Fruit fly (Drosophila melanogaster): ENCODE measurements around the gene Cmpk.

The Cmpk gene

dm6 chr3R:26005978-26006934, 49.0 kb downstream of the Cmpk start (continued):
- TF ChIP-seq luna (GFP tag; optimal IDR thresholded peaks at IDR 0.05), result no peak
- peak; percentile 6 for TF ChIP-seq CG10267 (tag; optimal IDR thresholded peaks at IDR 0.05)
- peak; percentile 50 for TF ChIP-seq CG15269 (tag; optimal IDR thresholded peaks at IDR 0.05)
- TF ChIP-seq dmrt99B (tag; optimal IDR thresholded peaks at IDR 0.05), result peak; percentile 14
- peak; percentile 14 for TF ChIP-seq bigmax (GFP tag; optimal IDR thresholded peaks at IDR 0.05)
- TF ChIP-seq gsb (GFP tag; IDR thresholded peaks at IDR 0.05), result no peak
- peak; percentile 36 for TF ChIP-seq CG9932 (GFP tag; IDR thresholded peaks at IDR 0.05)
- peak; percentile 55; the same call in 1 of the 2 replicates for TF ChIP-seq bowl (GFP tag; IDR thresholded peaks at IDR 0.05)
- 0 out of 2 replicates have a peak, but pooled peaks have one; percentile 13 for TF ChIP-seq ap (GFP tag; IDR thresholded peaks at IDR 0.05)
- no peak for TF ChIP-seq CG30020 (tag; optimal IDR thresholded peaks at IDR 0.05)
- no peak for TF ChIP-seq CG32772 (GFP tag; IDR thresholded peaks at IDR 0.05)
- TF ChIP-seq cg (GFP tag; optimal IDR thresholded peaks at IDR 0.05), result peak; percentile 93
- TF ChIP-seq HLH4C (GFP tag; IDR thresholded peaks at IDR 0.05; ENCODE audit: partially characterized antibody), result peak; percentile 30; the same call in 1 of the 3 replicates
- TF ChIP-seq Sry-β (GFP tag; optimal IDR thresholded peaks at IDR 0.05), result no peak

DNA sequence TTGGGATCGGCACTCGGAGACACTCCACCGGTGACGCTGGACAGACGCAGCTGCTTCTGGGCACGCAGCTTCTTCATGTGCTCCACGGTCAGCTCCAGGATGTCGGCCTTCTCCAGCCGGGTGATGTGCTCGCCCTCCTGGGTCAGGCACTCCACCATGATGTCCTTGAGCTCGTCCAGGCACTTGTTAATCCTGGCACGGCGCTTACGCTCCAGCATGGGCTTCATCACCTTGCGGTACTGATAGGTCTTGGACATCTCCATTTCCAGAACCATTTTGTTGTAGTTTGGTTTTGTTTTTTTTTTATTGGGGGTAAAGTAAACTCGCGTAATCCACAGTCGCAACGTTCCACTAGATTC, 49.6 kb downstream of the Cmpk start:
- TF ChIP-seq ewg (GFP tag; optimal IDR thresholded peaks at IDR 0.05) (no peak), Hmx (GFP tag; optimal IDR thresholded peaks at IDR 0.05) (no peak), Antp (GFP tag; optimal IDR thresholded peaks at IDR 0.05) (peak; percentile 23), az2 (GFP tag; optimal IDR thresholded peaks at IDR 0.05) (peak; percentile 11), repo (GFP tag; optimal IDR thresholded peaks at IDR 0.05) (peak; percentile 36), CG2875 (GFP tag; optimal IDR thresholded peaks at IDR 0.05) (peak; percentile 24), inv (GFP tag; IDR thresholded peaks at IDR 0.05; ENCODE audit: partially characterized antibody) (no peak), sna (GFP tag; IDR thresholded peaks at IDR 0.05; ENCODE audit: partially characterized antibody) (no peak), CG8089 (GFP tag; optimal IDR thresholded peaks at IDR 0.05) (no peak), Opbp (GFP tag; IDR thresholded peaks at IDR 0.05; ENCODE audit: partially characterized antibody) (peak; percentile 49; the same call in 1 of the 3 replicates), Ets65A (GFP tag) (peak; percentile 91), CG16813 (GFP tag; IDR thresholded peaks at IDR 0.05; ENCODE audit: partially characterized antibody) (no peak), jumu (GFP tag; optimal IDR thresholded peaks at IDR 0.05) (peak; percentile 13), CG10959 (GFP tag; IDR thresholded peaks at IDR 0.05) (no peak), lilli (GFP tag; optimal IDR thresholded peaks at IDR 0.05) (peak; percentile 43), Xrp1 (GFP tag; IDR thresholded peaks at IDR 0.05) (0 out of 2 replicates have a peak, but pooled peaks have one; percentile 9), CG1647 (GFP tag; optimal IDR thresholded peaks at IDR 0.05) (peak; percentile 15), HLHmδ (GFP tag; optimal IDR thresholded peaks at IDR 0.05) (no peak), CG33213 (GFP tag; optimal IDR thresholded peaks at IDR 0.05) (peak; percentile 25), gfzf (GFP tag; optimal IDR thresholded peaks at IDR 0.05) (no peak), Med (GFP tag) (no peak)

DNA sequence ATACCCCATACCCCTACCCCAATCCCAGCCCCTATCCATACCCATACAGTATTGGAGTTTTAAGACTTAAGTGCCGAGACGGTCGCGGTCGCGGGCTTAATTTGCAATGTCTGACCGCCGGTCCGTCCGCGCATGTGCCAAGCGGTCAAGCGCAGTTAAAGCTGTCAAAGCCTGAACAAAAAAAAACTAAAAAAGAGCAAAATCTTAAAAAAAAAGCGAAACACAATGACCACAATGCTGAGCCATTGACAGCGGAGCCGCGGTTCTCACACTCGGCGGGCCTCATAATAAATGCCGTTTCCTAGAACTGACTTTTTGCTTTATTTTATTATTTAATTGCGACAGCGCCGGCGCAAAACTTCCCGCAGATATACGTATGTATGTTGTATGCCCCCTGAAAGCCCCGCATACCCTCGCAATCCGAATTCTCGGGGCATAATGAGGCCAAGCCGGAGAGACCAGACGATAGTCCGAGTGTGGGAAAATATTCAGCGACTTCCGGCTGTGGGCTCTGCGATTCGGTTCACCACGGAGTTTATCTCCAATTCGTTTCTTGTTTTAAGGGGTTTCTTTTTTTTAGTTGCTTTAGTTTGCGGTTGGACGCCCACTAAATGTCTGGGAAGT, 50.7 kb downstream of the Cmpk start:
- TF ChIP-seq sd (tag; optimal IDR thresholded peaks at IDR 0.05) (peak; percentile 73), CG2202 (tag; optimal IDR thresholded peaks at IDR 0.05) (no peak), HLHmδ (GFP tag; optimal IDR thresholded peaks at IDR 0.05) (peak; percentile 8), CG18262 (tag; optimal IDR thresholded peaks at IDR 0.05) (no peak), CG17328 (GFP tag; IDR thresholded peaks at IDR 0.05) (no peak), CG31224 (GFP tag; IDR thresholded peaks at IDR 0.05) (no peak), CG18476 (GFP tag; optimal IDR thresholded peaks at IDR 0.05) (no peak), tll (GFP tag; optimal IDR thresholded peaks at IDR 0.05) (no peak), gcm (GFP tag; optimal IDR thresholded peaks at IDR 0.05) (peak; percentile 64), onecut (GFP tag; IDR thresholded peaks at IDR 0.05) (no peak), CG10565 (GFP tag; optimal IDR thresholded peaks at IDR 0.05) (no peak), CG10543 (GFP tag; optimal IDR thresholded peaks at IDR 0.05) (no peak), ci (GFP tag; IDR thresholded peaks at IDR 0.05) (0 out of 3 replicates have a peak, but pooled peaks have one; percentile 18)

Measured in whole organism, embryonic.